Fruit fly (Drosophila melanogaster) whole organism, prepupa: ENCODE data around the gene Gdh.

ENCODE experiments used
- CG15336 ChIP-seq: fragments of 200-800 bp; sonication (Bioruptor generic); IDR thresholded peaks from 2 replicates; pipeline ENCODE4 v1.3.6; 2022; ENCODE audit warnings: missing biosample characterization, missing genetic modification characterization
- CG1621 ChIP-seq: fragments of 200-800 bp; sonication (Bioruptor generic); optimal IDR thresholded peaks from 3 replicates; lab custom pipeline; 2018; ENCODE audit warnings: missing biosample characterization, mild to moderate bottlenecking, missing genetic modification characterization
- CG7368 ChIP-seq: fragments of 200-800 bp; sonication (Bioruptor generic); optimal IDR thresholded peaks from 3 replicates; lab custom pipeline; 2016; ENCODE audit warnings: missing biosample characterization, missing genetic modification characterization
- Hr38 ChIP-seq: sonication (Bioruptor generic); optimal IDR thresholded peaks from 2 replicates; lab custom pipeline; 2016; ENCODE audit warnings: missing biosample characterization, missing genetic modification characterization
- Smox ChIP-seq: fragments of 200-800 bp; sonication (Bioruptor generic); optimal IDR thresholded peaks from 3 replicates; lab custom pipeline; 2016; ENCODE audit warnings: missing biosample characterization, missing genetic modification characterization

- TF ChIP-seq CG15336 (GFP tag; lab: Robert Waterston, UW), result peak; percentile 42
- TF ChIP-seq Hr38 (GFP tag; lab: Kevin White, UChicago), result no peak
- TF ChIP-seq CG7368 (GFP tag; lab: Kevin White, UChicago), result no peak
- no peak for TF ChIP-seq Smox (GFP tag; lab: Kevin White, UChicago)
- TF ChIP-seq CG1621 (tag; lab: Kevin White, UChicago), result no peak
These were observed 20.2 kb downstream of the Gdh start, which contains the start of the genes sba and CG31141 for dm6 chr3R:23922502-23923350.
